Fruit fly (Drosophila melanogaster) S2 (cell line): ENCODE results near the gene Art9.

Source experiments
- CG8478 ChIP-seq: fragments of >200 bp; optimal IDR thresholded peaks from 2 replicates; lab custom pipeline; 2018
- CTCF ChIP-seq, 2 experiments: fragments of >200 bp; optimal IDR thresholded peaks; 2 replicates each; lab custom pipeline; 2018

Gene Art9

DNA sequence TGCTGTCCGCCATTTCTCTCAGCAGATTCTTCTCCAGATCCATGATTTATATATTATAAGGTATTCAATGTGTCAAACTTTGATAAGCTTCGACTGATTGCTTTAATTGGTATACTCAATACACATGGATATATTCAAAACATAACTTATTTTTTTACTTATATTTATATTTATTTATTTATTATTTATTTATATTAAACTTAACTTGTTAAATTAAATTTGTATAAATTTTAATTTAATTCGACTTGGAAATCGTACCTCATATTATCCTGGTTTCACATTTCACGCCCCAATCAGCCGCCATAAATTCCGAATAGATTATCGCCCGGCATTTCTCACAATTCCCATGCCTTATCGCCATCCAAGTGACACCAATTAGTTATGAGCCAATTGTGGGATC lies at the start of gene Art9:
Art9 (minus strand) TSS at position 101 of the 400 bp plus-strand sequence.
- TF ChIP-seq CTCF (optimal IDR thresholded peaks at IDR 0.05; lab: Kevin White, UChicago) (no peak), CG8478 (lab: Kevin White, UChicago) (no peak)

DNA sequence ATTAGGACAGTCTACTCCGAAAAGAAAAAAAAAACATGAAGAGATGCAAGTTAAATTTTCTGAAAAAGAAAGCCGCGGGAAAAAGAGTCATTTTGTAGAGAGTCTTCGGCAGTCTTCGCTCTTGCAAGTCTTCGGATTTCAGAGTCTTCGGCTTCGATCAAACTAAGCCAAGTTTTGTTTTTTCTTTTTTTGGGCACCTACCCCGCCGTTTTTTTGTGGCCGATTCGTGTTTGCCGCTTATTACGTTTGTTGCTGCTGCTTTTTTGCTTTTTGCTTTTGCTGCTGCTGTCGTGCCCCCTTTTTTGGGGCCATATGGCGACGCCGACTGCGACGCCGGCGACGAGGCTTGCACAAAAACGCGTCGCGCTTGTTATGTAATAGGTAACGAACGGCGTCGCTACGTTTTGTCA lies 48.9 kb upstream of the Art9 start:
- no peak for TF ChIP-seq CG8478 (lab: Kevin White, UChicago)
- no peak for TF ChIP-seq CTCF (optimal IDR thresholded peaks at IDR 0.05; lab: Kevin White, UChicago)

DNA sequence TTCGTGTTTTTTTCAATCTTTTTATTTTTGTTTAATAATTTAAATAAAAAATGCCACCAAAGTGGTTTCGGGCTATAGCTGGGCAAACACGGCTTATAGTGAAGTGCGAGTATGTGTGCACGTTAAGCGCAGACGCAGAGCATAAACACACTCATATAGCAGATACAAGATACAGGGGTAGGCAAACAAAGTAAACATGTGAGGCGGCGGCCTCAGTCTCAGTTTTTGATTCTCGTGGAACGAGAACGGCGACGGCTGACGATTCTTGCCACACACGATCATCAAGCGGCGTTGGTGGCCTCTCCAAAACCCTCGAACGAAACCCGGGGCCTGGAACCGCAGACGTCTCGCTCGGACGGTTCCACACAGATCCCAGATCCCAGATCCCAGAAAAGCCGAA lies 46.8 kb upstream of the Art9 start:
- TF ChIP-seq CG8478 (lab: Kevin White, UChicago) (no peak), CTCF (optimal IDR thresholded peaks at IDR 0.05; lab: Kevin White, UChicago) (no peak)

- TF ChIP-seq CTCF (optimal IDR thresholded peaks at IDR 0.05; lab: Kevin White, UChicago), result no peak
- TF ChIP-seq CG8478 (lab: Kevin White, UChicago), result no peak
These were observed 46.2 kb upstream of the Art9 start for dm6 chr3R:13989453-13989852.

dm6 chr3R:13988923-13989436 lies 45.7 kb upstream of the Art9 start:
- TF ChIP-seq CTCF (optimal IDR thresholded peaks at IDR 0.05; lab: Kevin White, UChicago), result no peak
- TF ChIP-seq CG8478 (lab: Kevin White, UChicago), result no peak

- TF ChIP-seq CTCF (optimal IDR thresholded peaks at IDR 0.05; lab: Kevin White, UChicago) (no peak), CG8478 (lab: Kevin White, UChicago) (no peak)
These were observed 43.4 kb upstream of the Art9 start for dm6 chr3R:13986648-13987047.

dm6 chr3R:13984922-13985581 lies 41.8 kb upstream of the Art9 start:
- no peak for TF ChIP-seq CG8478 (lab: Kevin White, UChicago)

DNA sequence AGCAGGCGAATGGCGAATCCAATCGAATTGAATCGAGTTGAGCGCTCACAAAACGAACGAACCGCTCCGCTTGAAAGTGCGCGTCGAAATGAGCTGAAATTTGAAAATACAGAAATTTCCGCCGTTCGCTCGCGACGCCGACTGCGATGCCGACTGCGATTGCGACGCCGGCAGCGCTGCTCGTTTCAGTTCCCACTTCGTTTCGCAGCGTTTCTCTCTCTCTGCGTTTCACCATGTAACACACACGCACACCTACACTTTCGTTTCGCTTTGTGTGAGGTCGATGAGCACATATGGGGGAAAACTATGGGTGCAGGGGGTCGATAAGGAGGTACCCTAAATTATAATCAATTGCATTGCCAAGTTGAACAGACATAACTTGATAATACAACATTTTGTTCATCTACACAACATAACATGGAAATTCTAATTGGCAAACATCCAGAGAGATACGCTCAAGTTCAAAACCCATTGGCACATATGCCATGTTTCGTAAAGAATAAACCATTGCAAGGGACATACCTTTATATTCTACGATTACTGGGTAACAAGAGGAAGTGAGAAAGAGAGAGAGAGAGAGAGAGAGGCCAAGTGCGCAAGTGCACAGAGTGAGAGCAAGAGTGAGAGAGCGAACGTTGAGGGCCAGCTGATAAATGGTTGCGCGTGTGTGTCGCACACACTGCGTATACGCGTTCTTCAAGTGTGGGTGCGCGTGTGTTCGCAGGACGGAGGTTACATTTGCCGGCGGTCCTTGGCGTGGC lies 40.2 kb upstream of the Art9 start:
- TF ChIP-seq CTCF (optimal IDR thresholded peaks at IDR 0.05; lab: Kevin White, UChicago) (no peak), CG8478 (lab: Kevin White, UChicago) (no peak)

- TF ChIP-seq CTCF (optimal IDR thresholded peaks at IDR 0.05; lab: Kevin White, UChicago) (no peak), CG8478 (lab: Kevin White, UChicago) (no peak)
These were observed 39.1 kb upstream of the Art9 start for dm6 chr3R:13982298-13982846.

dm6 chr3R:13981584-13981983 lies 38.3 kb upstream of the Art9 start:
- TF ChIP-seq CTCF (optimal IDR thresholded peaks at IDR 0.05; lab: Kevin White, UChicago) (no peak), CG8478 (lab: Kevin White, UChicago) (no peak)

- no peak for TF ChIP-seq CG8478 (lab: Kevin White, UChicago)
- TF ChIP-seq CTCF (optimal IDR thresholded peaks at IDR 0.05; lab: Kevin White, UChicago), result no peak
These were observed 37.7 kb upstream of the Art9 start for dm6 chr3R:13980956-13981355.

- TF ChIP-seq CG8478 (lab: Kevin White, UChicago), result no peak
- no peak for TF ChIP-seq CTCF (optimal IDR thresholded peaks at IDR 0.05; lab: Kevin White, UChicago)
These were observed 34.9 kb upstream of the Art9 start for dm6 chr3R:13978078-13978559.

- TF ChIP-seq CTCF (optimal IDR thresholded peaks at IDR 0.05; lab: Kevin White, UChicago), result no peak
- no peak for TF ChIP-seq CG8478 (lab: Kevin White, UChicago)
These were observed 34.1 kb upstream of the Art9 start for dm6 chr3R:13977126-13977991.

DNA sequence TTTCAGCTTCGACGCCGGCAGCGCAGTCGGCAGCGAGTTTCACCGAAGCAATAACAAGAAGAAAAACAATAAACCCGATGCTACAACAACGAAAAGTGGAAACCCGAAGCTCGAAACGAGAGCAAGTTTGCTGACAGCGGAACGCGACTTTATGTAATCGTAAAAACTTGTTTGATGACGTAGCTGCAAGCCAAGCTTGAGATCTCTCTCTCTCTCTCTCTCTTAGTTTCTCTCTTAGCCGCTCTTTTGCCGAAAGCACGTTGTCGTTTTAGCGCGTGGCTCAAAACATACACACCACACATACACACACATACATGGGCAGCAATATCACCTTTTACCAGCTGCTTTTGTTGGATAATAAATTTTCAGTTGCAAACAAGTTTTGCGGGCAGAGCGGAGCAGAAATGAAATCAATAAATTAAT lies 32.8 kb upstream of the Art9 start:
- no peak for TF ChIP-seq CG8478 (lab: Kevin White, UChicago)
- TF ChIP-seq CTCF (optimal IDR thresholded peaks at IDR 0.05; lab: Kevin White, UChicago), result no peak
